Worm (Caenorhabditis elegans) whole organism, late embryonic: Measurements from ENCODE around the gene sre-5.
A peak's percentile ranks its signal among the peaks of the same experiment; 100 is the strongest.

ENCODE experiments used
- ama-1 ChIP-seq: fragments of 150-350 bp; optimal IDR thresholded peaks from 2 replicates; lab custom pipeline; 2014
- elt-2 ChIP-seq: sonication (generic microtip); optimal IDR thresholded peaks from 2 replicates; lab custom pipeline; 2016; ENCODE audit warnings: missing genetic modification reagents, missing genetic modification characterization, missing compliant biosample characterization
- fkh-10 ChIP-seq: fragments of 150-350 bp; optimal IDR thresholded peaks from 2 replicates; lab custom pipeline; 2014; ENCODE audit warnings: missing biosample characterization, missing genetic modification reagents, missing genetic modification characterization
- hlh-13 ChIP-seq: fragments of 200-800 bp; sonication (Bioruptor generic); optimal IDR thresholded peaks from 2 replicates; lab custom pipeline; 2018; ENCODE audit warnings: mild to moderate bottlenecking, missing genetic modification characterization, missing compliant biosample characterization
- nfya-1 ChIP-seq: sonication (generic microtip); optimal IDR thresholded peaks from 2 replicates; lab custom pipeline; 2017; ENCODE audit warnings: missing genetic modification characterization, mild to moderate bottlenecking, missing compliant biosample characterization, antibody characterized with exemption, moderate library complexity
- pqm-1 ChIP-seq: sonication (generic microtip); optimal IDR thresholded peaks from 2 replicates; lab custom pipeline; 2016; ENCODE audit warnings: missing genetic modification characterization, missing compliant biosample characterization
- rnt-1 ChIP-seq: sonication (generic microtip); optimal IDR thresholded peaks from 2 replicates; lab custom pipeline; 2016; ENCODE audit warnings: missing genetic modification characterization, missing compliant biosample characterization
- tbx-2 ChIP-seq: sonication (generic microtip); optimal IDR thresholded peaks from 2 replicates; lab custom pipeline; 2016; ENCODE audit warnings: missing genetic modification characterization, missing compliant biosample characterization
- unc-42 ChIP-seq: sonication (generic microtip); optimal IDR thresholded peaks from 2 replicates; lab custom pipeline; 2016; ENCODE audit warnings: missing genotype, missing genetic modification characterization, missing compliant biosample characterization

DNA sequence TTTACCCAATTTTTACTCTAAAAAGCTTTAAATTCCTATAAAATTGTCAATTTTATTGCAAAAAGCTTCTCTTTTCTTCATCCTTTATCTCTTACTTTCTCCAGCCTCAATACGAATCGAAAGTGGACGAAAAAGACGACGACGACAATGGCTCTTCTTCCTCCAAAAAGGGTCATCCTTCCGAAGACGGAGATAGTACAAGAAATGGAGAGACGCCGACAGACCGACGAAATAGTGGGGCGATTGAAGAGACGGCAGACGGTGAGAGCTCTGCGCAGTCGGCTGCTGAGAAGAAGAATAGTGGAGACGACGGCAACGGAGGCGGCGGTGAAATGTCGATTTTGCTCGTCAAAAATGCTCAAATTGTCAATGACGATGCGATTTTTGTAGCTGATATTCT, 45.6 kb upstream of the sre-5 start:
- TF ChIP-seq pqm-1 (no peak), unc-42 (tag; lab: Kevin White, UChicago) (no peak), hlh-13 (GFP tag; lab: Kevin White, UChicago) (no peak), fkh-10 (GFP tag; lab: Kevin White, UChicago) (no peak), ama-1 (lab: Kevin White, UChicago) (no peak), nfya-1 (tag; lab: Kevin White, UChicago) (peak; percentile 29), tbx-2 (no peak), elt-2 (tag; lab: Kevin White, UChicago) (no peak), rnt-1 (tag; lab: Kevin White, UChicago) (no peak)
